Worm (Caenorhabditis elegans) whole organism, L2 larva: ENCODE data around the gene T16A9.3.

ENCODE experiments used
- C34F6.9 ChIP-seq: fragments of 150-350 bp; optimal IDR thresholded peaks from 2 replicates; lab custom pipeline; 2014; ENCODE audit warnings: missing biosample characterization, missing genetic modification characterization
- F13H6.1 ChIP-seq: sonication (generic microtip); optimal IDR thresholded peaks from 2 replicates; lab custom pipeline; 2016; ENCODE audit warnings: missing genetic modification characterization, missing compliant biosample characterization
- R02D3.7 ChIP-seq: fragments of 150-350 bp; optimal IDR thresholded peaks from 2 replicates; lab custom pipeline; 2014; ENCODE audit warnings: missing biosample characterization, missing genetic modification characterization
- Y55F3AM.14 ChIP-seq: fragments of 200-800 bp; sonication (Bioruptor generic); optimal IDR thresholded peaks from 2 replicates; lab custom pipeline; 2018; ENCODE audit warnings: mild to moderate bottlenecking, missing genetic modification characterization, missing compliant biosample characterization
- ZK546.5 ChIP-seq: sonication (generic microtip); optimal IDR thresholded peaks from 2 replicates; lab custom pipeline; 2017; ENCODE audit warnings: missing biosample characterization, missing genetic modification characterization
- alr-1 ChIP-seq: fragments of 150-350 bp; optimal IDR thresholded peaks from 2 replicates; lab custom pipeline; 2014; ENCODE audit warnings: missing biosample characterization, missing genetic modification characterization
- aly-2 ChIP-seq: fragments of 150-350 bp; optimal IDR thresholded peaks from 2 replicates; lab custom pipeline; 2014; ENCODE audit warnings: missing biosample characterization, missing genetic modification characterization
- blmp-1 ChIP-seq: sonication (generic microtip); optimal IDR thresholded peaks from 2 replicates; lab custom pipeline; 2017; ENCODE audit warnings: missing genetic modification characterization, mild to moderate bottlenecking, missing compliant biosample characterization, antibody characterized with exemption, moderate library complexity; ENCODE audit not compliant: insufficient read depth
- ceh-16 ChIP-seq: fragments of 150-350 bp; optimal IDR thresholded peaks from 2 replicates; lab custom pipeline; 2014; ENCODE audit warnings: missing biosample characterization, missing genetic modification characterization
- egl-27 ChIP-seq: sonication (generic microtip); optimal IDR thresholded peaks from 3 replicates; lab custom pipeline; 2017; ENCODE audit warnings: missing biosample characterization, missing genetic modification reagents, missing genetic modification characterization
- elt-1 ChIP-seq: fragments of 150-350 bp; optimal IDR thresholded peaks from 2 replicates; lab custom pipeline; 2014; ENCODE audit warnings: missing biosample characterization, missing genetic modification characterization
- elt-3 ChIP-seq: sonication (generic microtip); optimal IDR thresholded peaks from 2 replicates; lab custom pipeline; 2017; ENCODE audit warnings: missing biosample characterization, missing genetic modification characterization
- fos-1 ChIP-seq: fragments of 150-350 bp; optimal IDR thresholded peaks from 2 replicates; lab custom pipeline; 2014; ENCODE audit warnings: missing biosample characterization, missing genetic modification characterization
- lin-11 ChIP-seq: fragments of 150-350 bp; sonication (generic microtip); optimal IDR thresholded peaks from 2 replicates; lab custom pipeline; 2014; ENCODE audit warnings: missing biosample characterization, missing genetic modification characterization, inconsistent platforms, mixed read lengths
- lin-13 ChIP-seq: fragments of 150-350 bp; optimal IDR thresholded peaks from 2 replicates; lab custom pipeline; 2014; ENCODE audit warnings: missing biosample characterization, missing genetic modification reagents, missing genetic modification characterization
- mab-5 ChIP-seq: fragments of 150-350 bp; optimal IDR thresholded peaks from 2 replicates; lab custom pipeline; 2014; ENCODE audit warnings: missing biosample characterization, missing genetic modification characterization
- mbf-1 ChIP-seq: sonication (generic microtip); optimal IDR thresholded peaks from 2 replicates; lab custom pipeline; 2017; ENCODE audit warnings: missing biosample characterization, missing genetic modification characterization
- nhr-11 ChIP-seq: fragments of 150-350 bp; optimal IDR thresholded peaks from 2 replicates; lab custom pipeline; 2014; ENCODE audit warnings: missing biosample characterization, missing genetic modification characterization
- nhr-12 ChIP-seq: fragments of 150-350 bp; optimal IDR thresholded peaks from 2 replicates; lab custom pipeline; 2014; ENCODE audit warnings: missing biosample characterization, missing genetic modification characterization
- nhr-129 ChIP-seq: fragments of 150-350 bp; optimal IDR thresholded peaks from 2 replicates; lab custom pipeline; 2014; ENCODE audit warnings: missing biosample characterization, missing genetic modification characterization
- nhr-23 ChIP-seq: fragments of 150-350 bp; optimal IDR thresholded peaks from 2 replicates; lab custom pipeline; 2014; ENCODE audit warnings: missing biosample characterization, missing genetic modification reagents, missing genetic modification characterization
- nhr-237 ChIP-seq: fragments of 150-350 bp; optimal IDR thresholded peaks from 2 replicates; lab custom pipeline; 2014; ENCODE audit warnings: missing biosample characterization, missing genetic modification characterization
- nhr-25 ChIP-seq: fragments of 150-350 bp; sonication (generic microtip); optimal IDR thresholded peaks from 3 replicates; lab custom pipeline; 2014; ENCODE audit warnings: missing biosample characterization, missing genetic modification characterization
- nhr-6 ChIP-seq: fragments of 150-350 bp; optimal IDR thresholded peaks from 2 replicates; lab custom pipeline; 2014; ENCODE audit warnings: missing biosample characterization, missing genetic modification characterization
- nhr-77 ChIP-seq: fragments of 150-350 bp; optimal IDR thresholded peaks from 2 replicates; lab custom pipeline; 2014; ENCODE audit warnings: missing biosample characterization, missing genetic modification characterization
- sem-4 ChIP-seq: fragments of 150-350 bp; optimal IDR thresholded peaks from 2 replicates; lab custom pipeline; 2014; ENCODE audit warnings: missing biosample characterization, missing genetic modification reagents, missing genetic modification characterization
- snpc-4 ChIP-seq: fragments of 150-350 bp; optimal IDR thresholded peaks from 2 replicates; lab custom pipeline; 2014; ENCODE audit warnings: missing biosample characterization, missing genetic modification characterization
- unc-39 ChIP-seq: fragments of 150-350 bp; optimal IDR thresholded peaks from 2 replicates; lab custom pipeline; 2014; ENCODE audit warnings: missing biosample characterization, missing genetic modification characterization
- zag-1 ChIP-seq: fragments of 150-350 bp; optimal IDR thresholded peaks from 2 replicates; lab custom pipeline; 2014; ENCODE audit warnings: missing biosample characterization, missing genetic modification characterization

Gene T16A9.3

DNA sequence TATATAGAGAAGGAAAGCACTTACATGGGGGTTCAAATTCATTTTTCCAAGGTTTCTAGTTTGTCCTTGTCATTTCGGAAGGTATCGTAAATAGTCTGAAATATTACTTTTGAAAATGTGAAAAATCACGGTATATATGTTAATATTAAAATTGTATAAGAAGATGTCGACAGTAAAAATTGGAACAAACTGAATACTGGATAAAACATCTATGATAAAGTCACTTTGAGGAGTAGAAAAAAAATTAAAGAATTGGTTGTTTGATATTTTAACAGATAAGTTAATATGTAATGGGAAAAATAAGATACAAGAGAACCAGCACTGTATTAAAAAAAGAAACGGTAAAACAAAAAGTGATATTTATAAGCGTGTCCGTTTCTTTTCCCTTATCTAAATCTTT lies 21.1 kb downstream of the T16A9.3 start, which contains the start of gene nep-21:
Gene nep-21, minus strand, starts transcription at position 101 of the 400 bp plus-strand sequence.
- TF ChIP-seq mab-5 (tag; lab: Kevin White, UChicago) (no peak), elt-3 (tag; lab: Kevin White, UChicago) (no peak), egl-27 (no peak), nhr-77 (no peak), F13H6.1 (tag; lab: Kevin White, UChicago) (no peak), R02D3.7 (tag; lab: Kevin White, UChicago) (no peak), ceh-16 (tag; lab: Kevin White, UChicago) (no peak)

DNA sequence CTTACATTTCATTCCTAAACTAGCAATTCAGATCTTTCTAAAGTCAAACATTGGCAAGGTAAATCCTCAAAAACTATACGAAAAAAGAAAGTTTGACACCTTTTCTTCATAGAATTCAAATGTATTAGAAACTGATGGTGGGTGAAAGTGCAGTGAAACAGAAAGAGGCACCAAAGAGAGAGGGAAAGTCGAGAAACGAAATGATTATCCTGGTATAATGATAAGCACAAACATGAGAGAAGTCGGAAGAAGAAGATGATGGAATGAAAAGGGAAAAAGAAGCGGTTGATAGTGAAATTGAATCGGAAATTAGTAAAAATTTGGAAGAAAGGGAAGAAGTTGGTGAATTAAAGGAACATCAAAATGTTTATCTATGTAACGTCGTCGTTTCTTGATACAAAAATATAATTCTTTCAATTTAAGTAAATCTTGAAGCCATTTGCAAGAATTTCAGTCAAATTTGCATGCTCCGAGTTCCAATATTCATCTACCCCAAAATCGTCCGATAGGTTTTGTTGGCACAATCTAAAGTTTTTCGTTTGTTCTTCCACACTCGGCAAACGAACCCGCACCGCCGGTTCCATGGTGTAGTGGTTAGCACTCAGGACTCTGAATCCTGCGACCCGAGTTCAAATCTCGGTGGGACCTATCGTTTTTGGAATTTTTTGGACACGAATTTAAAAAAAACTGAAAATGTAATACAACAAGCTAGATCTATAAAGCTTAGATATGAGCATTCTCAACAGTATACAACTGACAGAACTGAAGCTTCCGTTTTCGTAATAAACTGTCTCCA lies 25.7 kb downstream of the T16A9.3 start:
- TF ChIP-seq aly-2 (tag; lab: Kevin White, UChicago) (no peak), F13H6.1 (tag; lab: Kevin White, UChicago) (no peak), elt-1 (tag; lab: Kevin White, UChicago) (no peak), nhr-129 (no peak), ceh-16 (tag; lab: Kevin White, UChicago) (no peak), blmp-1 (tag; lab: Kevin White, UChicago) (no peak), snpc-4 (tag; lab: Kevin White, UChicago) (no peak), mab-5 (tag; lab: Kevin White, UChicago) (no peak)

DNA sequence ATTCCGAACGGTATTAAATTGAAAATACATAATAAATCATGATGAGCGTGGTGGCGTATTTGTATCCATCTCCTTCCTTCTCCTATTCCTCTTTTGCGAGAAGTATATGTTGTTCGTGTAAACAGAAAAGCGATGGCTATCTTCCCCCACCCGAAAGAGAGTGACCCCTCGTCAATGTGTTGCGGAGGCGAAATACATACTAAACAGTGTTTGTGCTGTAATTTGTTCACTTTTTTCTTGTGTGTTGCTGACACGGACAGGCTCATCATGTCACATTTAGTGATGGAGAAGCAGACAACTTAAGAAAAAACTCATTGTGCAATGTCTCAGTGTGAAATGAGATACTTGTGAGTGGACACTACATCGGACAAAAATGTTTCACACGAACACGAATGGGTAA lies 26.3 kb downstream of the T16A9.3 start:
- TF ChIP-seq C34F6.9 (tag; lab: Kevin White, UChicago) (no peak), ZK546.5 (no peak), R02D3.7 (tag; lab: Kevin White, UChicago) (no peak), fos-1 (tag; lab: Kevin White, UChicago) (peak; percentile 4)

DNA sequence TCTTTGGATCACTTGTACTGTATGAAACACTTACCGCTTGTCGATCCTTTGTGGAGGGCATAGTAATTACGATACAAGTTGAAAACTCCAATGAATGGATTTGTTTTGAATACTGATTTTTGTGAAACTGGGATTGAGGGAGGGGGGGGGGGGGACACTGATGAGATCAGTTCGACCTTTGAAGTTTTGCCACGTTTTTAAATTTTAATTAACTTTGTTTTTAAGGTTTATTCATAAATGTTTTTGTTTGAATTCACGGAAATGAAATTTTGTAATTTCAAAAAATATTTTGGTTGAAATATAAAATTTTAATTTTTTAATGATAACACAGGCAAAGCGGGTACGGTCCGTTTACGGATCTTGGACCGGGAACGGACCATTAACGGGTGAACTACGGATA lies 30.6 kb downstream of the T16A9.3 start, which contains the start of gene ent-3:
Gene ent-3, minus strand, starts transcription at position 101 of the 400 bp plus-strand sequence.
- TF ChIP-seq mbf-1 (tag; lab: Kevin White, UChicago) = no peak

- TF ChIP-seq unc-39 (tag; lab: Kevin White, UChicago) (no peak), Y55F3AM.14 (GFP tag; lab: Kevin White, UChicago) (peak; percentile 2)
Observed at ce11 chrV:14240694-14241201, 35.4 kb downstream of the T16A9.3 start, which contains the start of gene K02E11.10. Gene K02E11.10 (minus strand): TSS chrV:14241151.

ce11 chrV:14243904-14244303 lies 38.6 kb downstream of the T16A9.3 start, which contains the start of gene sre-7:
Gene sre-7 (plus strand): TSS chrV:14244204.
- TF ChIP-seq lin-11 (tag; lab: Kevin White, UChicago) (no peak), nhr-237 (tag; lab: Kevin White, UChicago) (no peak), C34F6.9 (tag; lab: Kevin White, UChicago) (no peak), lin-13 (no peak), nhr-25 (no peak), zag-1 (tag; lab: Kevin White, UChicago) (no peak), aly-2 (tag; lab: Kevin White, UChicago) (no peak), ceh-16 (tag; lab: Kevin White, UChicago) (no peak), nhr-6 (tag; lab: Kevin White, UChicago) (no peak), Y55F3AM.14 (GFP tag; lab: Kevin White, UChicago) (no peak), elt-1 (tag; lab: Kevin White, UChicago) (no peak), nhr-11 (tag; lab: Kevin White, UChicago) (no peak), nhr-12 (no peak), unc-39 (tag; lab: Kevin White, UChicago) (no peak), mbf-1 (tag; lab: Kevin White, UChicago) (no peak), sem-4 (tag; lab: Kevin White, UChicago) (no peak), nhr-23 (tag; lab: Kevin White, UChicago) (no peak), alr-1 (tag; lab: Kevin White, UChicago) (no peak), snpc-4 (tag; lab: Kevin White, UChicago) (no peak)
- TF ChIP-seq, all 48 proteins: peak for 0
